Fruit fly (Drosophila melanogaster): Measurements from ENCODE around the gene CG31954.

Gene CG31954

DNA sequence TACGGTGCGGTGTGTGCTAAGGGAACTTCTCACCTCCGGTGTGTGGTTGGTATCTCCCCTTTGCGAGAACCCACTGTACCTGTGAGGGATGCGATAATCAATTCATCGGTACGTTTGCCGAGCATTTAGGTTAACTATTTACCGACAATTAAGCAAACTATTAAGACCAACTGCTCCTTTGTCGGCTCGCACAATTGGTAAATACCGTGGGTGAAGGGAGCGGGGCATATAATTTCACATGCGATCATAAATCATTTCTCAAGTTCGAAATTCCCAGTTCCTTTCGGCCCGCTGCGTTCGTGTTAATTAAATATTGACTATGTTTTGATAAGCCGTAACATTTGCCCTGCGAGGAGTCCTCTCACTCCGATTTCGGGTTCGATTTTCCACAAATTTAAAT, 39.0 kb upstream of the CG31954 start (continued):
- peak; percentile 16 for TF ChIP-seq CG2202 (tag; optimal IDR thresholded peaks at IDR 0.05)
- TF ChIP-seq Pdp1 (GFP tag; optimal IDR thresholded peaks at IDR 0.05) = peak in 1 of 2 experiments; percentile 1
- no peak for TF ChIP-seq pum (GFP tag; optimal IDR thresholded peaks at IDR 0.05)
- TF ChIP-seq CG18476 (GFP tag; optimal IDR thresholded peaks at IDR 0.05) = no peak
- TF ChIP-seq yki (optimal IDR thresholded peaks at IDR 0.05) = no peak
- TF ChIP-seq Kr (GFP tag; optimal IDR thresholded peaks at IDR 0.05) = peak; percentile 79
- no peak for TF ChIP-seq Spps (tag; optimal IDR thresholded peaks at IDR 0.05)
- no peak for TF ChIP-seq Atf3 (GFP tag; optimal IDR thresholded peaks at IDR 0.05)
- no peak for TF ChIP-seq HHEX (GFP tag; optimal IDR thresholded peaks at IDR 0.05)
- TF ChIP-seq NfI (GFP tag; optimal IDR thresholded peaks at IDR 0.05) = no peak
- TF ChIP-seq CG17186 (GFP tag; optimal IDR thresholded peaks at IDR 0.05) = no peak
- no peak for TF ChIP-seq dpn (GFP tag; optimal IDR thresholded peaks at IDR 0.05)
- TF ChIP-seq CG6854 (GFP tag; optimal IDR thresholded peaks at IDR 0.05) = no peak
- peak; percentile 41 for TF ChIP-seq zen (tag; optimal IDR thresholded peaks at IDR 0.05)
- no peak for TF ChIP-seq CG16863 (GFP tag; optimal IDR thresholded peaks at IDR 0.05)
- TF ChIP-seq ap (GFP tag; IDR thresholded peaks at IDR 0.05) = no peak
- TF ChIP-seq Mes4 (GFP tag; optimal IDR thresholded peaks at IDR 0.05) = no peak
- TF ChIP-seq Hr39 (optimal IDR thresholded peaks at IDR 0.05) = no peak
- TF ChIP-seq CG2199 (GFP tag; IDR thresholded peaks at IDR 0.05) = no peak
- TF ChIP-seq CG12391 (tag; optimal IDR thresholded peaks at IDR 0.05) = no peak
- no peak for TF ChIP-seq CG3407 (GFP tag; optimal IDR thresholded peaks at IDR 0.05)
- no peak for TF ChIP-seq jumu (GFP tag; optimal IDR thresholded peaks at IDR 0.05)
- no peak for TF ChIP-seq zf30C (GFP tag; optimal IDR thresholded peaks at IDR 0.05)
- no peak for TF ChIP-seq CG8478 (optimal IDR thresholded peaks at IDR 0.05)
- peak; percentile 64 for TF ChIP-seq sens (GFP tag)
- TF ChIP-seq CG14441 (GFP tag; IDR thresholded peaks at IDR 0.05) = no peak
- no peak for TF ChIP-seq D (optimal IDR thresholded peaks at IDR 0.05)
- TF ChIP-seq D (GFP tag; optimal IDR thresholded peaks at IDR 0.05) = no peak
- no peak for TF ChIP-seq CG1792 (GFP tag; optimal IDR thresholded peaks at IDR 0.05)
- no peak for TF ChIP-seq croc (GFP tag; conservative IDR thresholded peaks at IDR 0.05)
- TF ChIP-seq E2f1 (GFP tag; IDR thresholded peaks at IDR 0.05) = no peak
- no peak for TF ChIP-seq dm (GFP tag; optimal IDR thresholded peaks at IDR 0.05)
- TF ChIP-seq CG1233 (GFP tag; optimal IDR thresholded peaks at IDR 0.05) = peak; percentile 2
- TF ChIP-seq CG18619 (GFP tag; optimal IDR thresholded peaks at IDR 0.05) = no peak
- TF ChIP-seq otp (GFP tag; IDR thresholded peaks at IDR 0.05) = peak; percentile 54; the same call in 1 of the 3 replicates
- no peak for TF ChIP-seq CG9932 (GFP tag; IDR thresholded peaks at IDR 0.05)
- no peak for TF ChIP-seq CG10274 (GFP tag; optimal IDR thresholded peaks at IDR 0.05)
- TF ChIP-seq CG15073 (GFP tag; optimal IDR thresholded peaks at IDR 0.05) = no peak
- no peak for TF ChIP-seq Asciz (GFP tag; optimal IDR thresholded peaks at IDR 0.05)
- TF ChIP-seq CG3995 (GFP tag; optimal IDR thresholded peaks at IDR 0.05) = no peak
- TF ChIP-seq CG8089 (GFP tag; optimal IDR thresholded peaks at IDR 0.05) = no peak
- TF ChIP-seq CG13775 (GFP tag; optimal IDR thresholded peaks at IDR 0.05) = no peak
- TF ChIP-seq CG4404 (GFP tag; IDR thresholded peaks at IDR 0.05) = no peak
- no peak for TF ChIP-seq TFAM (GFP tag; optimal IDR thresholded peaks at IDR 0.05)
- TF ChIP-seq CG6175 (GFP tag; IDR thresholded peaks at IDR 0.05) = no peak
- TF ChIP-seq tna (GFP tag; IDR thresholded peaks at IDR 0.05; ENCODE audit: partially characterized antibody) = no peak
- no peak for TF ChIP-seq Meics (GFP tag; optimal IDR thresholded peaks at IDR 0.05)
- TF ChIP-seq CG6813 (GFP tag; optimal IDR thresholded peaks at IDR 0.05) = peak; percentile 54
- no peak for TF ChIP-seq CG13894 (tag; optimal IDR thresholded peaks at IDR 0.05)
- TF ChIP-seq CG6272 (GFP tag; IDR thresholded peaks at IDR 0.05) = no peak
- no peak for TF ChIP-seq slou (GFP tag; optimal IDR thresholded peaks at IDR 0.05)
- no peak for TF ChIP-seq lab (GFP tag; optimal IDR thresholded peaks at IDR 0.05)
- no peak for TF ChIP-seq kah (GFP tag; optimal IDR thresholded peaks at IDR 0.05)
- no peak for TF ChIP-seq bigmax (GFP tag; optimal IDR thresholded peaks at IDR 0.05)
